Worm (Caenorhabditis elegans) whole organism, L3 larva: Measurements from ENCODE around the gene C15B12.8.

Experiments used
- eor-1 ChIP-seq, 2 experiments: fragments of 150-350 bp; optimal IDR thresholded peaks; 2 replicates each; lab custom pipeline; 2014 to 2018; ENCODE audit warnings: missing biosample characterization in 2 of 2, missing genetic modification characterization in 2 of 2
- jun-1 ChIP-seq: fragments of 150-350 bp; optimal IDR thresholded peaks from 2 replicates; lab custom pipeline; 2014; ENCODE audit warnings: missing biosample characterization, missing genetic modification reagents, missing genetic modification characterization
- lin-15B ChIP-seq: fragments of 150-350 bp; optimal IDR thresholded peaks from 2 replicates; lab custom pipeline; 2014; ENCODE audit warnings: missing biosample characterization, missing genetic modification characterization
- mdl-1 ChIP-seq: fragments of 150-350 bp; optimal IDR thresholded peaks from 2 replicates; lab custom pipeline; 2014; ENCODE audit warnings: missing biosample characterization, missing genetic modification characterization
- nhr-28 ChIP-seq: fragments of 150-350 bp; optimal IDR thresholded peaks from 2 replicates; lab custom pipeline; 2014; ENCODE audit warnings: missing biosample characterization, missing genetic modification characterization

DNA sequence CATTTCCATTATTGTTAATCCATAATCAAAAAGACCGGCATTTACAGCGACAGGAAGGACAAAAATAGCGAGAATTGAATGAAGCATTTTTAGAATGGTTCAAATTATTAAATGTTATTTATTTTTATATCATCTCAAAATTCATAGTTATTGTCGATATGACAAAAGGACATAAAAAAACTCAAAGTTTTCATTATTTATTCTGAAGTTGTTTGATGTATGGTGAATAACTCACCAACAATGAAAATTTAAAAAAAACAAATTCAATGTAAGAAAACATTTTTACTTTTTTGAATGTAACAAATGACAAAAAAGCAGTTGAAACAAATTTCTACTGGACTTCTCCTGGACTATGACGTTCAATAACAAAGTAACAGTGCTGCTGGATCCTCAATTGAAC is 33.6 kb upstream of the C15B12.8 start, which contains the start of gene K10C2.14:
- TF ChIP-seq lin-15B (tag; lab: Kevin White, UChicago): no peak
- TF ChIP-seq jun-1 (tag; lab: Kevin White, UChicago): no peak
- no peak for TF ChIP-seq mdl-1 (tag; lab: Kevin White, UChicago)
- no peak for TF ChIP-seq nhr-28 (tag; lab: Kevin White, UChicago)
- no peak for TF ChIP-seq eor-1 (tag; optimal IDR thresholded peaks at IDR 0.05; lab: Kevin White, UChicago)
